Worm (Caenorhabditis elegans): ENCODE measurements around the gene Y22D7AR.7.

- TF ChIP-seq flh-1 (GFP tag; optimal IDR thresholded peaks at IDR 0.05) (no peak), nhr-76 (tag; optimal IDR thresholded peaks at IDR 0.05) (no peak), pha-4 (tag; optimal IDR thresholded peaks at IDR 0.05) (no peak), nhr-237 (tag; optimal IDR thresholded peaks at IDR 0.05) (no peak), lsy-2 (tag; optimal IDR thresholded peaks at IDR 0.05) (no peak), ztf-11 (tag; optimal IDR thresholded peaks at IDR 0.05) (no peak), lin-32 (GFP tag; optimal IDR thresholded peaks at IDR 0.05) (no peak), mab-5 (tag; optimal IDR thresholded peaks at IDR 0.05) (no peak), nhr-28 (tag; optimal IDR thresholded peaks at IDR 0.05) (no peak)
Measured at ce11 chrIII:1704020-1704419, 16.1 kb upstream of the Y22D7AR.7 start.

Measured in whole organism, mixed stage, embryonic.